Worm (Caenorhabditis elegans): ENCODE measurements around the gene cyp-33C9.

cyp-33C9 gene

DNA sequence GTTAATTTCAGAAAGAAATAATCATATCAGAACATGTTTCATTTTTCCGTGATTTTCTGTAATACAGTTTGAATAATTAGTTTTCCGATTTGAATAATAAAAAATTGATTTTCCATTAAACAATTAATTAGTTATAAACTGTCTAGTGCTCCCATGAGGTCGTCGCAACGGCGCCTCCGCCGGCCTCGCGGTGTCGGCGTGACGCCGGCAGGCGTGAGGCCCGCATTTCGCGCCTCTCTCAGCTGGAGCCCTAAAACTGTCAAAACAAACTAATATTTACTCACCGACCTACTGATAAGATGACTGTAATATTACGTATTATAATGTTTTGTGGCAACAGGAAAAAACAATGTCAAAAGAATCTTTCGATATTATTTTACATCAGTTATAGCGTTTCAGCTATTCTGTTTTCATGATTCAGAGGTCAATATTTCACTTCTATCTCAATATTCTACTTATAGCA lies 39.0 kb upstream of the cyp-33C9 start, which contains the start of gene F02C9.2:
F02C9.2 (plus strand) TSS at position 413 of the 463 bp plus-strand sequence.
- TF ChIP-seq tlp-1 (tag; optimal IDR thresholded peaks at IDR 0.05) (no peak), C34B4.2 (tag; optimal IDR thresholded peaks at IDR 0.05) (no peak), snpc-4 (tag; optimal IDR thresholded peaks at IDR 0.05) (no peak), C04F5.9 (tag; optimal IDR thresholded peaks at IDR 0.05) (no peak), nhr-71 (tag; optimal IDR thresholded peaks at IDR 0.05) (no peak)

DNA sequence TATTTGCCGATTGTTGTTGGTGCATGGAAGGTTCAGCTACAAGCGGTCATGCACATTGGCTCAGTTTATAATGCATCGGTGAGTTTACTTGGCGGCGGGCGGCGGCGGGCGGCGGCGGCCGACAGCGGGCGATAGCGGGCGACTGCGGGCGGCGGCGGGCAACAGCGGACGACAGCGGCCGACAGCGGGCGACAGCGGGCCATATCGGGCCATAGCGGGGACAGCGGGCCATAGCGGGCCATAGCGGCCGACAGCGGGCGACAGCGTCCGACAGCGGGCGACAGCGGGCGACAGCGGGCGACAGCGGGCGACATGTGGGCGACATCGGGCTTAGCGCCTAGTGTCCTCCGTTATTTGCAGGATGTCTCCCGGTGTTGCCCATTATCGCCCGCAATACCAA lies 37.8 kb upstream of the cyp-33C9 start:
- TF ChIP-seq ceh-82 (tag; optimal IDR thresholded peaks at IDR 0.05): no peak
- TF ChIP-seq ceh-8 (GFP tag; optimal IDR thresholded peaks at IDR 0.05): peak; percentile 45
- no peak for TF ChIP-seq unc-62 (GFP tag; optimal IDR thresholded peaks at IDR 0.05)

DNA sequence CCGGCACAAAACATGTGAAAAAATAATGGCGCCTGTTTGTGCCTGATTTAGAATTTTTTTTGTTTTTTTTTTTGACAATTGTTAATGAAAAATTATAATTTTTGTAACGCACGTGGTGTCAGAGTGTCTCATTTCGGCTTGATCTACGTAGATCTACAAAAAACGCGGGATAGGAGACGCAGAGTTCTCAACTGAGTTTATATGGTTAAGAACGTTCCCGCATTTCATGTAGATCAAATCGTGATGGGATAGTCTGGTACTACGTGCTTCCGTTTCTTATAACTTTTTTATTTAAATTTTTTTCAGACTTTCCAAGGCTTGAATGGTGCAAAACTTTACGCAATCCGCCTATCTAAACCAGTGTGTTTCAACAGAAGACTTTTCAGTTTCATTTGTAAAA lies 34.4 kb upstream of the cyp-33C9 start, which contains the start of gene tat-6:
tat-6 (plus strand) TSS at position 301 of the 400 bp plus-strand sequence.
- TF ChIP-seq ceh-90 (tag; optimal IDR thresholded peaks at IDR 0.05): no peak
- no peak for TF ChIP-seq C04F5.9 (tag; optimal IDR thresholded peaks at IDR 0.05)
- no peak for TF ChIP-seq ces-1 (GFP tag; optimal IDR thresholded peaks at IDR 0.05)
- no peak for TF ChIP-seq nhr-19 (GFP tag; conservative IDR thresholded peaks at IDR 0.05)
- no peak for TF ChIP-seq xbp-1 (tag; optimal IDR thresholded peaks at IDR 0.05)
- no peak for TF ChIP-seq mab-9 (GFP tag; IDR thresholded peaks at IDR 0.05)
- no peak for TF ChIP-seq fkh-10 (GFP tag; optimal IDR thresholded peaks at IDR 0.05)
- no peak for TF ChIP-seq dsc-1 (tag; optimal IDR thresholded peaks at IDR 0.05)
- TF ChIP-seq unc-62 (GFP tag; optimal IDR thresholded peaks at IDR 0.05): no peak
- no peak for TF ChIP-seq lin-39 (tag; optimal IDR thresholded peaks at IDR 0.05)

DNA sequence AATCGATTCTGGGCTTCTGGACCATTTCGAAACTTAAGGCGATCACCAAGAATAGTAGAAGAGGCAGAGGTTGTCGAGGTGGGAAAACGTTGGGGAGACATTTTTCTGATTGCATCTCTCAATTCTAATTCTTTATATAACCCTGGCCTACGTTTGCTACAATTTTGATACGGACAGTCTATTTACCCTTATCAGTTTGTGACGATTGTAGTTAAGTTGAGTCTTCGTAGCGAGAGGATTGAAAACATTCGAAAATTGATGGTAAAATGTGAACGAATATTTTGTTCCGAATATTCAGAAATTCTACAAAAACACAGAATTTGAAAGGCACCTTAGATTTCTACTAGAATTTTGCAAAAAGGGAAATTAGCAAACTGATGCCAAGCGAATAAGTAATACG lies 33.3 kb upstream of the cyp-33C9 start, which contains the start of gene Y73C8C.10:
Y73C8C.10 (minus strand) TSS at position 101 of the 400 bp plus-strand sequence.
- no peak for TF ChIP-seq sup-37 (GFP tag; optimal IDR thresholded peaks at IDR 0.05)
- no peak for TF ChIP-seq egl-13 (tag; optimal IDR thresholded peaks at IDR 0.05)
- TF ChIP-seq nhr-20 (tag; optimal IDR thresholded peaks at IDR 0.05): peak; percentile 28
- TF ChIP-seq unc-86 (tag; optimal IDR thresholded peaks at IDR 0.05): no peak
- no peak for TF ChIP-seq efl-1 (optimal IDR thresholded peaks at IDR 0.05)
- TF ChIP-seq efl-1 (GFP tag; optimal IDR thresholded peaks at IDR 0.05 in 1 of 2): no peak
- TF ChIP-seq zip-4 (GFP tag; optimal IDR thresholded peaks at IDR 0.05): no peak
- TF ChIP-seq ceh-88 (GFP tag; IDR thresholded peaks at IDR 0.05): no peak
- TF ChIP-seq lin-35 (GFP tag; optimal IDR thresholded peaks at IDR 0.05): peak in 1 of 2 experiments; percentile 16
- TF ChIP-seq elt-2 (tag; optimal IDR thresholded peaks at IDR 0.05): no peak
- no peak for TF ChIP-seq mab-9 (GFP tag; IDR thresholded peaks at IDR 0.05)
- no peak for TF ChIP-seq lsy-2 (tag; optimal IDR thresholded peaks at IDR 0.05)

DNA sequence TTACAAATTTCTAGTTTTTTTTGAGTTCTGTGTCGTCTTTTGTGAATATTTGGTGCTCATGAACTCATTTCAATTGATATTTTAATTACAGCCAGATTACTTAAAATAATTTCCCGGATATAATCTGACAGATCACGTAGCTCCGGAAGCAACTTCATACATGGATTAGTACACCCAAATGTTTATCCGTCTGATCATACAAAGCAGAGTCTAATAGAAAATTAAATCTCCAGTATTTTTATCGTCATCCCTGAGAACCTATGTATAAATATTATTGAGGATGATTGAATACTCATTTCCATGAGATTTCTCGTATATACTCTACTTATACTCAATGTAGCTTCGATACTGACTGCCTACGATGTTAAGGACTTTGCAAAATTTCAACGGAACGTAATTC lies 30.6 kb upstream of the cyp-33C9 start, which contains the start of gene Y73C8C.12:
Y73C8C.12 (plus strand) TSS at position 301 of the 400 bp plus-strand sequence.
- TF ChIP-seq snu-23 (GFP tag; optimal IDR thresholded peaks at IDR 0.05): no peak
- TF ChIP-seq efl-3 (GFP tag; optimal IDR thresholded peaks at IDR 0.05): no peak
- no peak for TF ChIP-seq unc-62 (GFP tag; optimal IDR thresholded peaks at IDR 0.05)

DNA sequence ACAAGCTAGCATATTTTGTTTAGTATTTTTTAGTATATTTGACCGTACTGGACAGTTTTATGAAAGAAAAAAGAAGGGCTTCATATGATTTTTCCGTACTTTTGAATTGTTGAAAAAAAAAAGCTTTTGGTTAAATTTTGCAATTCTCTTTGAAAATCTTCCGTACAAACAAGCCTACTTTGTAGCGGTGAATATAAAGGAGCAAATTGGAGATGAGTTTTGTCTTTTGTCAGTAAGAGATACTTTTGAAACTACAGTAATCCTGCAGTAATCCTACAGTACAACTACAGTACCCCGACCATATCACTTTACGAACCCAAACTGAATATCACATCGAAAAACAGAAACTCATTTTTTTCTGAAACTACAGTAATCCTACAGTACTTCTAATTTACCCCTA lies 28.0 kb upstream of the cyp-33C9 start:
- TF ChIP-seq pag-3 (tag; optimal IDR thresholded peaks at IDR 0.05; ENCODE audit: borderline replicate concordance, insufficient read depth) (no peak), lin-14 (GFP tag; optimal IDR thresholded peaks at IDR 0.05) (no peak), elt-3 (tag; optimal IDR thresholded peaks at IDR 0.05) (no peak), mef-2 (tag; optimal IDR thresholded peaks at IDR 0.05) (no peak), egl-13 (tag; optimal IDR thresholded peaks at IDR 0.05) (no peak), unc-130 (tag; optimal IDR thresholded peaks at IDR 0.05) (no peak), fkh-10 (GFP tag; optimal IDR thresholded peaks at IDR 0.05) (no peak), ets-5 (GFP tag; IDR thresholded peaks at IDR 0.05) (no peak), C16A3.4 (tag; optimal IDR thresholded peaks at IDR 0.05) (no peak)

Measured in whole organism, L1 larva.